Fruit fly (Drosophila melanogaster): ENCODE results near the gene CG14086.

CG14086 gene

DNA sequence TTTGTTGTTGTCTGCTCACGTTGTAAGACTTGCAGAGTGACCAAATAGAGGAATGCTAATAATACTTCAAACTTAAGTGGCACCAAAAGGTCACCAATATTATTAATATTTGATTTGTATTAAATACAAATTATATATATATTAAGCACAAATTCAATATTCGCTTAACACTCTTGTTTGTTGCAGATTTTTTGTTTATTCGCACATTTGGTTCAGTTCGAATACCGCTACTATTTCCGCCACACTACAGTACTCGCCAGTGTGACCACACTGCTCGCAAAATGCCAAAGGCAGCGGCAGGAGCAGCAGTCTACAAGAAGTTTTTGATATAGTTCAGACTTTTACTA, 11.5 kb upstream of the CG14086 start, which contains the start of gene Max (continued):
- TF ChIP-seq PHDP (tag; optimal IDR thresholded peaks at IDR 0.05) (peak; percentile 83), cas (GFP tag; IDR thresholded peaks at IDR 0.05) (no peak), tll (GFP tag; optimal IDR thresholded peaks at IDR 0.05) (peak in 1 of 2 experiments; percentile 36), sd (tag; optimal IDR thresholded peaks at IDR 0.05) (peak; percentile 64), Dfd (GFP tag; optimal IDR thresholded peaks at IDR 0.05) (no peak), Side (GFP tag; optimal IDR thresholded peaks at IDR 0.05) (no peak), Dll (GFP tag; IDR thresholded peaks at IDR 0.05; ENCODE audit: partially characterized antibody) (0 out of 4 replicates have a peak, but pooled peaks have one; percentile 39), CG9727 (GFP tag; optimal IDR thresholded peaks at IDR 0.05) (peak; percentile 58), sc (optimal IDR thresholded peaks at IDR 0.05) (no peak), sc (GFP tag; optimal IDR thresholded peaks at IDR 0.05) (peak; percentile 17), CG32772 (GFP tag; IDR thresholded peaks at IDR 0.05) (0 out of 2 replicates have a peak, but pooled peaks have one; percentile 45), CG30403 (GFP tag; optimal IDR thresholded peaks at IDR 0.05) (peak; percentile 66), CG17186 (GFP tag; optimal IDR thresholded peaks at IDR 0.05) (peak; percentile 24), HLH3B (GFP tag; IDR thresholded peaks at IDR 0.05) (peak; percentile 74), eve (GFP tag; optimal IDR thresholded peaks at IDR 0.05) (no peak), trem (tag; optimal IDR thresholded peaks at IDR 0.05) (peak; percentile 90), Atf6 (GFP tag; IDR thresholded peaks at IDR 0.05) (peak; percentile 74), CG11093 (GFP tag; IDR thresholded peaks at IDR 0.05) (0 out of 3 replicates have a peak, but pooled peaks have one; percentile 32), CTCF (GFP tag; optimal IDR thresholded peaks at IDR 0.05) (no peak), Bdp1 (GFP tag; optimal IDR thresholded peaks at IDR 0.05) (peak; percentile 24), CG33557 (GFP tag; optimal IDR thresholded peaks at IDR 0.05) (peak; percentile 58), chif (GFP tag; optimal IDR thresholded peaks at IDR 0.05) (peak in 1 of 2 experiments; percentile 5), Drgx (GFP tag; IDR thresholded peaks at IDR 0.05) (peak; percentile 35; the same call in 1 of the 2 replicates), Hmr (GFP tag; optimal IDR thresholded peaks at IDR 0.05) (peak; percentile 75), CG6254 (GFP tag; optimal IDR thresholded peaks at IDR 0.05) (no peak), caup (GFP tag; optimal IDR thresholded peaks at IDR 0.05; ENCODE audit: severe bottlenecking) (peak; percentile 75), CG32532 (GFP tag; IDR thresholded peaks at IDR 0.05) (peak; percentile 84), CG11695 (GFP tag; IDR thresholded peaks at IDR 0.05) (peak; percentile 58; the same call in 1 of the 3 replicates), CG1024 (GFP tag; IDR thresholded peaks at IDR 0.05) (peak; percentile 36; the same call in 1 of the 2 replicates), CG10321 (GFP tag; IDR thresholded peaks at IDR 0.05) (no peak), kay (GFP tag; optimal IDR thresholded peaks at IDR 0.05) (peak; percentile 20), CG17361 (GFP tag; IDR thresholded peaks at IDR 0.05) (peak; percentile 59), MESR4 (GFP tag; optimal IDR thresholded peaks at IDR 0.05) (peak; percentile 53), Hsf (GFP tag; optimal IDR thresholded peaks at IDR 0.05) (peak; percentile 54), CG6765 (GFP tag; optimal IDR thresholded peaks at IDR 0.05) (peak; percentile 3), CG17612 (GFP tag; IDR thresholded peaks at IDR 0.05) (no peak), Adf1 (GFP tag; IDR thresholded peaks at IDR 0.05) (peak; percentile 44; the same call in 1 of the 2 replicates), dan (GFP tag; IDR thresholded peaks at IDR 0.05) (no peak), fu2 (GFP tag; optimal IDR thresholded peaks at IDR 0.05) (no peak), az2 (GFP tag; optimal IDR thresholded peaks at IDR 0.05) (peak; percentile 63), CG15269 (tag; optimal IDR thresholded peaks at IDR 0.05) (peak; percentile 82), Sin3A (optimal IDR thresholded peaks at IDR 0.05) (no peak), zen (tag; optimal IDR thresholded peaks at IDR 0.05) (peak; percentile 45), CG7745 (tag; optimal IDR thresholded peaks at IDR 0.05) (no peak), Dip2 (GFP tag; IDR thresholded peaks at IDR 0.05) (no peak), CG13624 (GFP tag; optimal IDR thresholded peaks at IDR 0.05) (no peak), CG12104 (GFP tag; optimal IDR thresholded peaks at IDR 0.05) (peak; percentile 63), CG4854 (GFP tag; optimal IDR thresholded peaks at IDR 0.05) (peak; percentile 3), Mrtf (GFP tag; IDR thresholded peaks at IDR 0.05) (peak; percentile 37; the same call in 1 of the 3 replicates), CG6854 (GFP tag; optimal IDR thresholded peaks at IDR 0.05) (peak; percentile 56), CG9817 (tag; optimal IDR thresholded peaks at IDR 0.05) (peak; percentile 71), dmrt99B (tag; optimal IDR thresholded peaks at IDR 0.05) (no peak)

Data from whole organism, embryonic.